Fruit fly (Drosophila melanogaster) whole organism, pupa: ENCODE results near the gene CG6749.

Experiments used
- CG10348 ChIP-seq: fragments of 200-800 bp; sonication (Bioruptor generic); IDR thresholded peaks from 2 replicates; pipeline ENCODE4 v1.3.6; 2022; ENCODE audit warnings: missing biosample characterization, missing genetic modification characterization
- CG12605 ChIP-seq: fragments of 200-800 bp; sonication (Bioruptor generic); IDR thresholded peaks from 2 replicates; pipeline ENCODE4 v1.3.6; 2022; ENCODE audit warnings: missing biosample characterization, missing genetic modification characterization
- CG13204 ChIP-seq: fragments of 200-800 bp; sonication (Bioruptor generic); optimal IDR thresholded peaks from 2 replicates; lab custom pipeline; 2018; ENCODE audit warnings: missing biosample characterization, mild to moderate bottlenecking, missing genetic modification characterization, moderate library complexity
- CG14655 ChIP-seq: fragments of 200-800 bp; sonication (Bioruptor generic); optimal IDR thresholded peaks from 3 replicates; lab custom pipeline; 2017; ENCODE audit warnings: mild to moderate bottlenecking, missing biosample characterization, missing genetic modification reagents, missing genetic modification characterization
- CG15710 ChIP-seq: fragments of 200-800 bp; sonication (Bioruptor generic); optimal IDR thresholded peaks from 2 replicates; lab custom pipeline; 2018; ENCODE audit warnings: missing biosample characterization, mild to moderate bottlenecking, missing genetic modification characterization, moderate library complexity
- CG17806 ChIP-seq: fragments of 200-800 bp; sonication (Bioruptor generic); optimal IDR thresholded peaks from 2 replicates; lab custom pipeline; 2018; ENCODE audit warnings: missing biosample characterization, mild to moderate bottlenecking, missing genetic modification characterization, moderate library complexity
- CG32121 ChIP-seq: fragments of 200-800 bp; sonication (Bioruptor generic); IDR thresholded peaks from 2 replicates; pipeline ENCODE4 v1.3.6; 2022; ENCODE audit warnings: missing biosample characterization, missing genetic modification characterization
- CG34367 ChIP-seq: fragments of 200-800 bp; sonication (Bioruptor generic); optimal IDR thresholded peaks from 2 replicates; lab custom pipeline; 2018; ENCODE audit warnings: missing biosample characterization, mild to moderate bottlenecking, missing genetic modification characterization
- CG4496 ChIP-seq: fragments of 200-800 bp; sonication (Bioruptor generic); IDR thresholded peaks from 3 replicates; pipeline ENCODE4 v1.3.6; 2022; ENCODE audit warnings: missing biosample characterization, missing genetic modification characterization
- CG8159 ChIP-seq: fragments of 200-800 bp; sonication (Bioruptor generic); optimal IDR thresholded peaks from 3 replicates; lab custom pipeline; 2018; ENCODE audit warnings: missing biosample characterization, mild to moderate bottlenecking, missing genetic modification characterization, moderate library complexity
- CG8301 ChIP-seq: fragments of 200-800 bp; sonication (Bioruptor generic); optimal IDR thresholded peaks from 2 replicates; lab custom pipeline; 2018; ENCODE audit warnings: missing biosample characterization, mild to moderate bottlenecking, missing genetic modification characterization
- CG9948 ChIP-seq: fragments of 200-800 bp; sonication (Bioruptor generic); optimal IDR thresholded peaks from 2 replicates; lab custom pipeline; 2018; ENCODE audit warnings: missing biosample characterization, mild to moderate bottlenecking, missing genetic modification characterization, moderate library complexity
- D1 ChIP-seq: fragments of 200-800 bp; sonication (Bioruptor generic); optimal IDR thresholded peaks from 2 replicates; lab custom pipeline; 2018; ENCODE audit warnings: missing biosample characterization, mild to moderate bottlenecking, missing genetic modification characterization, moderate library complexity
- EcR ChIP-seq: fragments of 200-800 bp; sonication (Bioruptor generic); optimal IDR thresholded peaks from 3 replicates; lab custom pipeline; 2019; ENCODE audit warnings: missing biosample characterization, missing genetic modification characterization, mild to moderate bottlenecking, moderate library complexity, missing genetic modification reagents
- Ets98B ChIP-seq: fragments of 200-800 bp; sonication (Bioruptor generic); IDR thresholded peaks from 2 replicates; pipeline ENCODE4 v1.3.6; 2022; ENCODE audit warnings: missing biosample characterization, missing genetic modification characterization
- Pif1A ChIP-seq: fragments of 200-800 bp; sonication (Bioruptor generic); optimal IDR thresholded peaks from 3 replicates; lab custom pipeline; 2016; ENCODE audit warnings: missing biosample characterization, missing genetic modification characterization
- Pif1B ChIP-seq: fragments of 200-800 bp; sonication (Bioruptor generic); optimal IDR thresholded peaks from 3 replicates; lab custom pipeline; 2016; ENCODE audit warnings: missing biosample characterization, missing genetic modification characterization
- Snoo ChIP-seq: fragments of 200-800 bp; sonication (Bioruptor generic); optimal IDR thresholded peaks from 3 replicates; lab custom pipeline; 2017; ENCODE audit warnings: missing biosample characterization, mild to moderate bottlenecking, missing genetic modification characterization, inconsistent platforms
- fd96Ca ChIP-seq: fragments of 200-800 bp; sonication (Bioruptor generic); IDR thresholded peaks from 3 replicates; pipeline ENCODE4 v1.3.6; 2022; ENCODE audit warnings: missing biosample characterization, missing genetic modification characterization
- gl ChIP-seq: fragments of 200-800 bp; sonication (Bioruptor generic); optimal IDR thresholded peaks from 2 replicates; lab custom pipeline; 2018; ENCODE audit warnings: missing biosample characterization, mild to moderate bottlenecking, missing genetic modification characterization
- rn ChIP-seq: fragments of 200-800 bp; sonication (Bioruptor generic); IDR thresholded peaks from 2 replicates; pipeline ENCODE4 v1.3.6; 2022; ENCODE audit warnings: missing biosample characterization, missing genetic modification characterization

CG6749 gene

dm6 chr3L:9716595-9716994 lies 17.0 kb downstream of the CG6749 start:
- TF ChIP-seq CG8301 (tag; lab: Kevin White, UChicago), result no peak
- TF ChIP-seq EcR (GFP tag; lab: Kevin White, UChicago), result peak; percentile 88
- TF ChIP-seq, all 21 proteins: peak for 1

DNA sequence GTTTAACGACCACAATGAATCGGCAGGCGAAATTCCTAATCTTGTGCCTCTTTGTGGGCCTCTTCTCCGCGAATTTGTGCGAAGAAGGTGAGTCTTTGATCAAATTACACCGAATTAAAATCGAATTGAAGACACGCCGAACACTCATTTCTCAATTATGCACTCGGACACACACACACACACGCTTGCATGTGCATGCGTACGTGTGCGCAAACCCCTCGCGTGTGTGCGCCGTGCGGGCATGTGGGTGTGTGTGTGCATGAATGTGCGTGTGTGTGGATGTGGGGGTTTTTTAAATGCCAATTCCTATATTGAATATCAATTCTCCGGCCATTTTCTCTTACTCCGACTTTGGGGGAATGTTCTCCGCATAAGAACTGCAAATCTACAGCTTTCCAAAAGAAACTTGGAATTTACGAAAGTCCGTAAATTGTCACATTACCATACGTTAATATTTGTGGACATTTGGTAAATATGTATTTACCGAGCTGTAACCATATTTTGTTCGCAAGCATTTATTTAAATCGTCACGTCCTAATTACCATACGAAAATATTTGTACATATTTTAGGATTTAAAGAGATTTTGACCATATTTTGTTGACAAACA lies 19.0 kb downstream of the CG6749 start:
- TF ChIP-seq CG17806 (tag; lab: Kevin White, UChicago), result no peak
- TF ChIP-seq CG8159 (tag; lab: Kevin White, UChicago), result no peak
- TF ChIP-seq EcR (GFP tag; lab: Kevin White, UChicago), result peak; percentile 3
- TF ChIP-seq CG9948 (tag; lab: Kevin White, UChicago), result no peak
- 0 out of 2 replicates have a peak, but pooled peaks have one; percentile 2 for TF ChIP-seq Ets98B (GFP tag; lab: Robert Waterston, UW)
- no peak for TF ChIP-seq Snoo
- no peak for TF ChIP-seq Pif1B
- TF ChIP-seq Pif1A, result no peak
- TF ChIP-seq rn, result no peak
- no peak for TF ChIP-seq CG8301 (tag; lab: Kevin White, UChicago)
- no peak for TF ChIP-seq fd96Ca
- no peak for TF ChIP-seq D1 (tag; lab: Kevin White, UChicago)
- TF ChIP-seq CG32121 (GFP tag; lab: Robert Waterston, UW), result no peak
- no peak for TF ChIP-seq CG12605 (GFP tag; lab: Robert Waterston, UW)
- TF ChIP-seq CG10348 (GFP tag; lab: Robert Waterston, UW), result no peak
- 0 out of 3 replicates have a peak, but pooled peaks have one; percentile 23 for TF ChIP-seq CG4496 (GFP tag; lab: Robert Waterston, UW)
- TF ChIP-seq CG15710 (tag; lab: Kevin White, UChicago), result no peak
- no peak for TF ChIP-seq CG34367 (tag; lab: Kevin White, UChicago)
- TF ChIP-seq CG13204 (GFP tag; lab: Kevin White, UChicago), result no peak
- no peak for TF ChIP-seq CG14655 (GFP tag; lab: Kevin White, UChicago)
- TF ChIP-seq, all 21 proteins: peak for 3

- 0 out of 2 replicates have a peak, but pooled peaks have one; percentile 43 for TF ChIP-seq CG12605 (GFP tag; lab: Robert Waterston, UW)
- no peak for TF ChIP-seq gl (tag; lab: Kevin White, UChicago)
- peak; percentile 2; the same call in 1 of the 2 replicates for TF ChIP-seq Ets98B (GFP tag; lab: Robert Waterston, UW)
- peak; percentile 60 for TF ChIP-seq CG34367 (tag; lab: Kevin White, UChicago)
- TF ChIP-seq CG4496 (GFP tag; lab: Robert Waterston, UW), result peak; percentile 43; the same call in 1 of the 3 replicates
- peak; percentile 67 for TF ChIP-seq Snoo
- TF ChIP-seq CG15710 (tag; lab: Kevin White, UChicago), result peak; percentile 83
- TF ChIP-seq Pif1B, result no peak
- TF ChIP-seq EcR (GFP tag; lab: Kevin White, UChicago), result no peak
- no peak for TF ChIP-seq CG13204 (GFP tag; lab: Kevin White, UChicago)
- TF ChIP-seq CG8301 (tag; lab: Kevin White, UChicago), result peak; percentile 63
- peak; percentile 84 for TF ChIP-seq CG8159 (tag; lab: Kevin White, UChicago)
- TF ChIP-seq Pif1A, result no peak
- peak; percentile 54; the same call in 1 of the 2 replicates for TF ChIP-seq CG32121 (GFP tag; lab: Robert Waterston, UW)
- TF ChIP-seq CG10348 (GFP tag; lab: Robert Waterston, UW), result peak; percentile 21; the same call in 1 of the 2 replicates
- TF ChIP-seq CG9948 (tag; lab: Kevin White, UChicago), result peak; percentile 78
- no peak for TF ChIP-seq rn
- peak; percentile 32; the same call in 1 of the 3 replicates for TF ChIP-seq fd96Ca
- TF ChIP-seq CG17806 (tag; lab: Kevin White, UChicago), result peak; percentile 62
- no peak for TF ChIP-seq D1 (tag; lab: Kevin White, UChicago)
- TF ChIP-seq CG14655 (GFP tag; lab: Kevin White, UChicago), result no peak
These were observed 19.6 kb downstream of the CG6749 start, which contains the start of gene vsg for dm6 chr3L:9713828-9714536. TSS of gene vsg (plus strand) at chr3L:9714324.

DNA sequence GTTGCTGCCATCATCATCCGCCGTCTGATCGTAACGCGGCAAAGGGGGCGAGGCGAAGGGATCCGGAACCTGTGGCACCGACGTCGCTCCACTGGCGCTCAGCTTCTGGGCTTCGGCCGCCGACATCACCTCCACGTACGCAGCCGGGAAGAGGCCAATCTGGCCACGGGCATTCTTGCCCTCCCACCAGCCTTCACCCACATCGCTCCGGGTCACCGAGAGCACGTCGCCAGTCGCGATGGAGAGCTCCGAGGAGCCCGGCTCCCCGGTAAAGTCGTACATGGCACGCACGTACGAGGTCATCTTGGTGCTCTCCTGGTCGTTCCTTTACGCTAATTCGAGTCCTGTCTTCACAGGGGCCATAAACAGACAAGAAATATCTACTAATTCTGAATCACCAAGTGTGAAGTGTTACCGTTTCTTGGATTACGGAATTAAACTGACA lies 20.2 kb downstream of the CG6749 start, which contains the start of gene SH3PX1:
SH3PX1 (minus strand) TSS at position 445 of the 445 bp plus-strand sequence.
- TF ChIP-seq CG12605 (GFP tag; lab: Robert Waterston, UW) (no peak), gl (tag; lab: Kevin White, UChicago) (no peak), Ets98B (GFP tag; lab: Robert Waterston, UW) (no peak), EcR (GFP tag; lab: Kevin White, UChicago) (peak; percentile 4), CG17806 (tag; lab: Kevin White, UChicago) (no peak), fd96Ca (0 out of 3 replicates have a peak, but pooled peaks have one; percentile 34), Pif1B (no peak), D1 (tag; lab: Kevin White, UChicago) (no peak)

- no peak for TF ChIP-seq CG32121 (GFP tag; lab: Robert Waterston, UW)
- peak; percentile 2 for TF ChIP-seq CG8159 (tag; lab: Kevin White, UChicago)
These were observed 21.4 kb downstream of the CG6749 start for dm6 chr3L:9712066-9712789.
